Worm (Caenorhabditis elegans): ENCODE results near the gene F14D7.2.

- no peak for TF ChIP-seq cnd-1 (tag; optimal IDR thresholded peaks at IDR 0.05)
- TF ChIP-seq nhr-237 (tag; optimal IDR thresholded peaks at IDR 0.05) = no peak
- TF ChIP-seq ces-1 (GFP tag; optimal IDR thresholded peaks at IDR 0.05) = no peak
- TF ChIP-seq mep-1 (tag; optimal IDR thresholded peaks at IDR 0.05) = no peak
- no peak for TF ChIP-seq snpc-4 (tag; optimal IDR thresholded peaks at IDR 0.05)
- TF ChIP-seq elt-3 (tag; optimal IDR thresholded peaks at IDR 0.05) = no peak
- TF ChIP-seq lsy-2 (tag; optimal IDR thresholded peaks at IDR 0.05) = no peak
- TF ChIP-seq ztf-11 (tag; optimal IDR thresholded peaks at IDR 0.05) = no peak
- no peak for TF ChIP-seq nhr-12 (tag; optimal IDR thresholded peaks at IDR 0.05)
These were observed 6.1 kb upstream of the F14D7.2 start, which contains the start of the genes spig-3 and F14D7.12 for ce11 chrV:14299569-14300064.

Data from whole organism, mixed stage, embryonic.